Fruit fly (Drosophila melanogaster) whole organism, adult: ENCODE data around the gene CG16727.

Experiments used
- CG11617 ChIP-seq: fragments of 200-800 bp; sonication (Bioruptor generic); optimal IDR thresholded peaks from 2 replicates; lab custom pipeline; 2017; ENCODE audit warnings: mild to moderate bottlenecking, missing biosample characterization, missing genetic modification reagents, missing genetic modification characterization
- CG12768 ChIP-seq: fragments of 200-800 bp; sonication (Bioruptor generic); optimal IDR thresholded peaks from 2 replicates; lab custom pipeline; 2017; ENCODE audit warnings: missing biosample characterization, missing genetic modification characterization, mild to moderate bottlenecking, moderate library complexity, missing genetic modification reagents
- CG14711 ChIP-seq: fragments of 200-800 bp; sonication (Bioruptor generic); optimal IDR thresholded peaks from 2 replicates; lab custom pipeline; 2018; ENCODE audit warnings: missing biosample characterization, mild to moderate bottlenecking, missing genetic modification characterization, moderate library complexity
- CG1620 ChIP-seq: fragments of 200-800 bp; sonication (Bioruptor generic); optimal IDR thresholded peaks from 2 replicates; lab custom pipeline; 2016; ENCODE audit warnings: missing biosample characterization, missing genetic modification characterization
- CG33017 ChIP-seq: fragments of 200-800 bp; sonication (Bioruptor generic); optimal IDR thresholded peaks from 2 replicates; lab custom pipeline; 2018; ENCODE audit warnings: missing biosample characterization, mild to moderate bottlenecking, missing genetic modification characterization, moderate library complexity
- CG5204 ChIP-seq: fragments of 200-800 bp; sonication (Bioruptor generic); optimal IDR thresholded peaks from 2 replicates; lab custom pipeline; 2016; ENCODE audit warnings: missing biosample characterization, missing genetic modification characterization
- CG7045 ChIP-seq: fragments of 200-800 bp; sonication (Bioruptor generic); optimal IDR thresholded peaks from 2 replicates; lab custom pipeline; 2017; ENCODE audit warnings: missing biosample characterization, mild to moderate bottlenecking, missing genetic modification characterization
- CG7101 ChIP-seq: fragments of 200-800 bp; sonication (Bioruptor generic); optimal IDR thresholded peaks from 2 replicates; lab custom pipeline; 2018; ENCODE audit warnings: missing biosample characterization, mild to moderate bottlenecking, missing genetic modification characterization, moderate library complexity
- Clk ChIP-seq: fragments of 200-800 bp; sonication (Bioruptor generic); optimal IDR thresholded peaks from 2 replicates; lab custom pipeline; 2017; ENCODE audit warnings: missing biosample characterization, missing genetic modification characterization
- Crg-1 ChIP-seq: fragments of 200-800 bp; sonication (Bioruptor generic); optimal IDR thresholded peaks from 2 replicates; lab custom pipeline; 2016; ENCODE audit warnings: missing biosample characterization, missing genetic modification characterization
- Hr96 ChIP-seq: fragments of 200-800 bp; sonication (Bioruptor generic); optimal IDR thresholded peaks from 2 replicates; lab custom pipeline; 2016; ENCODE audit warnings: missing biosample characterization, missing genetic modification characterization
- Mnt ChIP-seq: fragments of 200-800 bp; sonication (Bioruptor generic); optimal IDR thresholded peaks from 2 replicates; lab custom pipeline; 2016; ENCODE audit warnings: missing biosample characterization, mild to moderate bottlenecking, missing genetic modification characterization
- bab1 ChIP-seq: fragments of 200-800 bp; sonication (Bioruptor generic); optimal IDR thresholded peaks from 3 replicates; lab custom pipeline; 2019; ENCODE audit warnings: missing biosample characterization, mild to moderate bottlenecking, missing genetic modification characterization, moderate library complexity
- cic ChIP-seq: fragments of 200-800 bp; sonication (Bioruptor generic); optimal IDR thresholded peaks from 2 replicates; lab custom pipeline; 2017; ENCODE audit warnings: missing biosample characterization, mild to moderate bottlenecking, missing genetic modification characterization, moderate library complexity
- cnc ChIP-seq, 2 experiments: fragments of >200 bp; optimal IDR thresholded peaks; 2 replicates each; lab custom pipeline; 2017
- kay ChIP-seq: fragments of 200-800 bp; sonication (Bioruptor generic); peaks from one replicate; lab custom pipeline; 2016; ENCODE audit warnings: missing biosample characterization, missing genetic modification characterization, borderline replicate concordance
- ovo ChIP-seq: fragments of 200-800 bp; sonication (Bioruptor generic); optimal IDR thresholded peaks from 2 replicates; lab custom pipeline; 2016; ENCODE audit warnings: missing biosample characterization, missing genetic modification characterization
- pad ChIP-seq: fragments of 200-800 bp; sonication (Bioruptor generic); optimal IDR thresholded peaks from 3 replicates; lab custom pipeline; 2017; ENCODE audit warnings: missing biosample characterization, missing genetic modification characterization, mild to moderate bottlenecking, moderate library complexity, missing genetic modification reagents
- tj ChIP-seq: fragments of 200-800 bp; sonication (Bioruptor generic); optimal IDR thresholded peaks from 3 replicates; lab custom pipeline; 2017; ENCODE audit warnings: missing biosample characterization, mild to moderate bottlenecking, missing genetic modification characterization, moderate library complexity
- toe ChIP-seq: fragments of 200-800 bp; sonication (Bioruptor generic); optimal IDR thresholded peaks from 2 replicates; lab custom pipeline; 2016; ENCODE audit warnings: missing biosample characterization, missing genetic modification characterization

The CG16727 gene

DNA sequence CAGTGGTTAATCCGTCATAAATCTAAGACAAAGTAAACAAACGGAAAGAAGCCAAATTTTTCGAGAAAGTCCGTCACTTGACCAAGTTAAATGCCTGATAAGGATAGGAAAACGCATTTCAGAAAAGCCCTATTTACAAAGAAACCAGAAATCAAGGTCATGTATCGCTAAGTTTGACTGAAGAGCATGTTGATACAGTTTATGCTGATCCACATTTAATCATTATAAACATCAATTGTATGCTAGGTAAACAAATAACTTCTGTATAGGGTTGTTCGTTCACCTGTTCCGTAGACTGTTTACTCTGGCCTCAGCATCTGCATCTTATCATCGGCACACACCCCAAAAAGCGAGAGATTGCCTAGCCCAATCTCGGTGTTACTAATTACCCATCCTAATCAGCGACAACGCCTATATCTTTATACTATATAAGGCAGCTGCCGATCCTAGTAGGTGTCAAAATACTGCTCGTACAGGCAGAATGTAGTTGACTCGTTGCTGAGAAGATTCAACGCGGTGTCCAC, at the start of gene CG16727:
Gene CG16727, plus strand, starts transcription at position 474 of the 524 bp plus-strand sequence.
- no peak for TF ChIP-seq CG1620 (GFP tag; lab: Kevin White, UChicago)
- no peak for TF ChIP-seq cic (GFP tag; lab: Kevin White, UChicago)
- no peak for TF ChIP-seq Hr96 (GFP tag; lab: Kevin White, UChicago)
- no peak for TF ChIP-seq ovo (GFP tag; lab: Kevin White, UChicago)
- no peak for TF ChIP-seq CG33017 (tag; lab: Kevin White, UChicago)
- TF ChIP-seq CG5204 = no peak
- TF ChIP-seq Clk (GFP tag; lab: Kevin White, UChicago) = no peak
- no peak for TF ChIP-seq Crg-1 (GFP tag; lab: Kevin White, UChicago)
- no peak for TF ChIP-seq pad (GFP tag; lab: Kevin White, UChicago)
- no peak for TF ChIP-seq CG7101 (tag; lab: Kevin White, UChicago)
- no peak for TF ChIP-seq CG7045 (GFP tag; lab: Kevin White, UChicago)

DNA sequence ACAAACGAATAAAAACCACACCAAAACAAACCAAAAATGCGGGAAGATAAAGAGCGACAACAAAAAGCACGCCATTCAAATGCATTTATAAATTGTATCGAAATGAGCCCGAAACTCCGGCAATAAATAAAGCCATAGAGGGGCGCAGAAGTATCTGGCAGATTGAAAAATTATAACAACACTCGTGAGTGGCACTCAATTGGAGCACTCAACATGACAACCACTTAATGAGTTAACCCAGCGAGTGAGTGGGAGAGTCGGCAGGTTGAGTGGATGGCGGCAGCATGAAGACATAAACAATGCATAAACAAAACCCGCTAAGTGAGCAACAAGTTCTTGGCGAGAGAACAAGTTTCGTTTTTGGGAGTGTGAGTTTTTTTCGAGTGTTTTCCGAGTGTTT, 44.4 kb upstream of the CG16727 start:
- TF ChIP-seq toe (no peak), kay (GFP tag; lab: Kevin White, UChicago) (peak; percentile 31), ovo (GFP tag; lab: Kevin White, UChicago) (no peak), cnc (optimal IDR thresholded peaks at IDR 0.05; lab: Kevin White, UChicago) (no peak), CG7101 (tag; lab: Kevin White, UChicago) (no peak), Hr96 (GFP tag; lab: Kevin White, UChicago) (no peak), Clk (GFP tag; lab: Kevin White, UChicago) (no peak)

DNA sequence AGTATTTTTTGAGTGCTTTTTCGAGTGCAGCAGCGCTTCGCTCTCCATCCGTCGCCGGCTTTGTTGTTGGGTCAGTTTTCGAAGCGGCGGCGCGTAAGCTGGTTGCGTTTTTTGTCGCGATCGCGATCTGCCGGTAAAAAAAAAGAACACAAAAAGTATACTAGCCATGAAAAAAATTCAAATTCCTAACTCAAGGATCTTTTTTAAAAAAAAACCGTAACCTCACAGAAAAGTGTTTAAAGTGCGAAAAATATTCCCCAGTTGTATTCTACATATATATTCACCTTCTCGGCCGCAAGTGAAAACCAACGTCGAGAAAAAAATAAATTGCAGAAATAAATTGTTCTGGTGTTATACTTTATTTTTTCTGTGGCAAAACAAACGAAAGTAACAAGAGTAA, 44.0 kb upstream of the CG16727 start:
- TF ChIP-seq CG5204 (no peak), CG7045 (GFP tag; lab: Kevin White, UChicago) (no peak), cnc (optimal IDR thresholded peaks at IDR 0.05; lab: Kevin White, UChicago) (no peak), CG12768 (GFP tag; lab: Kevin White, UChicago) (no peak), Hr96 (GFP tag; lab: Kevin White, UChicago) (no peak), pad (GFP tag; lab: Kevin White, UChicago) (no peak), Crg-1 (GFP tag; lab: Kevin White, UChicago) (no peak), CG33017 (tag; lab: Kevin White, UChicago) (no peak), kay (GFP tag; lab: Kevin White, UChicago) (no peak), CG7101 (tag; lab: Kevin White, UChicago) (no peak), CG11617 (no peak), ovo (GFP tag; lab: Kevin White, UChicago) (no peak), Clk (GFP tag; lab: Kevin White, UChicago) (no peak), cic (GFP tag; lab: Kevin White, UChicago) (no peak), CG14711 (tag; lab: Kevin White, UChicago) (no peak), CG1620 (GFP tag; lab: Kevin White, UChicago) (no peak)

DNA sequence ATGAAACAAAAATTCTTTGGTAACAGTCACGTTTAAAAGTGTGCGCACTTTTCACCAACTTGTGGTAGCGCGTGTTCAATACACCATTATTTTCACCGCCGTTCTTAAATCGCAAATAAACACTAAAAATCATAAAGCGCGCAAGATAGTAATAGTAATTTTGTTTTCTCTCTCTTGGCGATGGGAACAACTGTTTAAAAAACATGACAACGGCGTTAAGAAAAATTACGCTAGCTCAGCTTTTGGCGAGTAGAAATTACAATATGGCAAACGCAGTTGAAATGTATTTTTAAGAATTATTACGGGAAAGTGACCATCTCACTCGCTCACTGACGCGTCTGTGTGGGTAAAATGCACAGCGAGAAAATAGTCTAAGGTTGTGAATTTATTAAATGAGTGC, 43.5 kb upstream of the CG16727 start:
- no peak for TF ChIP-seq CG33017 (tag; lab: Kevin White, UChicago)
- TF ChIP-seq Crg-1 (GFP tag; lab: Kevin White, UChicago) = no peak
- no peak for TF ChIP-seq CG1620 (GFP tag; lab: Kevin White, UChicago)
- no peak for TF ChIP-seq toe
- TF ChIP-seq bab1 (GFP tag; lab: Kevin White, UChicago) = no peak
- TF ChIP-seq CG11617 = no peak
- TF ChIP-seq tj = peak; percentile 68

DNA sequence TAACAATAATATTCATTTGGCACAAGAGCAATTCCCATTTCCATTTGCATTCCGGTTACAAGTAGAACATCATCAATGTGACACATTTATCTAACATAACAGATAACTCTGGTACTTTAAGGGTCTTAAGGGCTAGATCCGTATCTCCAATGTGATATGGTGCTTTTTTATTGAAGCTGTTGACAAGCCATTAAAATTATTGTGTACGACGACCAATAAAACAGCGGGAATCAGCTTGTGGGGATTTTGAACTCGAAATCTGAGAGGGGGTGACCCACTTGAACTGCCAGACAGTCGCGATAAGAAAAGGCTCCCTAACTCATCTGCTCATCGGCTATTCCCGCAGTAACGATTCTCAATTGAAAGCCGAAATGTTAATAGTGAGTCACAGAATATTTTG, 42.0 kb upstream of the CG16727 start:
- TF ChIP-seq tj = no peak
- TF ChIP-seq CG12768 (GFP tag; lab: Kevin White, UChicago) = no peak
- no peak for TF ChIP-seq Clk (GFP tag; lab: Kevin White, UChicago)
- peak; percentile 24 for TF ChIP-seq CG5204
- TF ChIP-seq Hr96 (GFP tag; lab: Kevin White, UChicago) = no peak
- no peak for TF ChIP-seq pad (GFP tag; lab: Kevin White, UChicago)
- no peak for TF ChIP-seq CG11617
- TF ChIP-seq CG7101 (tag; lab: Kevin White, UChicago) = peak; percentile 18
- no peak for TF ChIP-seq toe
- TF ChIP-seq CG33017 (tag; lab: Kevin White, UChicago) = peak; percentile 34
- no peak for TF ChIP-seq cnc (optimal IDR thresholded peaks at IDR 0.05; lab: Kevin White, UChicago)
- no peak for TF ChIP-seq Mnt (GFP tag; lab: Kevin White, UChicago)
- no peak for TF ChIP-seq bab1 (GFP tag; lab: Kevin White, UChicago)
- TF ChIP-seq CG7045 (GFP tag; lab: Kevin White, UChicago) = no peak
- no peak for TF ChIP-seq ovo (GFP tag; lab: Kevin White, UChicago)
- no peak for TF ChIP-seq CG14711 (tag; lab: Kevin White, UChicago)
- TF ChIP-seq kay (GFP tag; lab: Kevin White, UChicago) = no peak
- TF ChIP-seq CG1620 (GFP tag; lab: Kevin White, UChicago) = no peak
- TF ChIP-seq Crg-1 (GFP tag; lab: Kevin White, UChicago) = no peak
- TF ChIP-seq cic (GFP tag; lab: Kevin White, UChicago) = no peak

DNA sequence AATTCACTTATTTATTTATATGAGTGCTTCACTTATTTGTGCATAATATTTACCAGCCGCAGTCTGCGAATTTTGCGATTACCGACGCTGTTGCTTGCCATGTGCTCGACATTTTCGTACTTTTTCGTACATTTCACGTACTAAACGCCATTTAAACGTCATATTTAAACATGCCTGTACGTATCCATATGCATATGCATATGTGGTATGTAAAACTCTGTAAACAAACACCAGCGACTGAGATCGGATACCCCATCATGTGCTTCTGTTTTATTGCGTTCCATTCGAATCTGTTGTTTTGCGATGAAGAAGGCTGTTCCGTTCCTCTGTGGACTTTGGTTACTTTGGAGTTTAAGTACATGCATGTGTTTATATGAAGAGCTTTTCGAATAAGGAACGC, 41.2 kb upstream of the CG16727 start:
- TF ChIP-seq CG7045 (GFP tag; lab: Kevin White, UChicago) (no peak), tj (peak; percentile 88), Crg-1 (GFP tag; lab: Kevin White, UChicago) (no peak)
